Worm (Caenorhabditis elegans) whole organism, L3 larva: ENCODE measurements around the gene him-14.

Experiments used
- ama-1 ChIP-seq: fragments of 150-350 bp; optimal IDR thresholded peaks from 2 replicates; lab custom pipeline; 2018
- ceh-82 ChIP-seq: fragments of 150-350 bp; optimal IDR thresholded peaks from 2 replicates; lab custom pipeline; 2014; ENCODE audit warnings: missing biosample characterization, missing genetic modification characterization
- egl-27 ChIP-seq: sonication (generic microtip); optimal IDR thresholded peaks from 4 replicates; lab custom pipeline; 2017; ENCODE audit warnings: missing biosample characterization, missing genetic modification reagents, missing genetic modification characterization
- elt-3 ChIP-seq, 3 experiments: fragments of 150-350 bp in 1 of 3; sonication (generic microtip) in 2 of 3; optimal IDR thresholded peaks; 2 replicates in 2 of 3; 4 replicates in 1 of 3; lab custom pipeline; 2014 to 2017; ENCODE audit warnings: missing biosample characterization in 3 of 3, missing genetic modification characterization in 3 of 3
- fkh-10 ChIP-seq: sonication (generic microtip); optimal IDR thresholded peaks from 2 replicates; lab custom pipeline; 2017; ENCODE audit warnings: missing biosample characterization, missing genetic modification reagents, missing genetic modification characterization
- lin-39 ChIP-seq: fragments of 150-350 bp; optimal IDR thresholded peaks from 2 replicates; lab custom pipeline; 2018; ENCODE audit warnings: missing biosample characterization, missing genetic modification reagents, missing genetic modification characterization
- nfya-1 ChIP-seq: sonication (generic microtip); optimal IDR thresholded peaks from 2 replicates; lab custom pipeline; 2017; ENCODE audit warnings: missing genetic modification characterization, mild to moderate bottlenecking, missing compliant biosample characterization, antibody characterized with exemption, moderate library complexity; ENCODE audit not compliant: insufficient read depth
- nhr-25 ChIP-seq: sonication (generic microtip); optimal IDR thresholded peaks from 2 replicates; lab custom pipeline; 2017; ENCODE audit warnings: missing biosample characterization, missing genetic modification characterization
- nhr-28 ChIP-seq: fragments of 150-350 bp; optimal IDR thresholded peaks from 2 replicates; lab custom pipeline; 2014; ENCODE audit warnings: missing biosample characterization, missing genetic modification characterization
- nhr-77 ChIP-seq: fragments of 150-350 bp; optimal IDR thresholded peaks from 2 replicates; lab custom pipeline; 2014; ENCODE audit warnings: missing biosample characterization, missing genetic modification characterization
- skn-1 ChIP-seq: fragments of 150-350 bp; optimal IDR thresholded peaks from 2 replicates; lab custom pipeline; 2014; ENCODE audit warnings: missing biosample characterization, missing genetic modification characterization
- snpc-4 ChIP-seq: fragments of 150-350 bp; optimal IDR thresholded peaks from 2 replicates; lab custom pipeline; 2014; ENCODE audit warnings: missing biosample characterization, missing genetic modification characterization
- unc-39 ChIP-seq: sonication (generic microtip); optimal IDR thresholded peaks from 4 replicates; lab custom pipeline; 2017; ENCODE audit warnings: missing biosample characterization, missing genetic modification characterization
- ztf-4 ChIP-seq: fragments of 150-350 bp; optimal IDR thresholded peaks from 2 replicates; lab custom pipeline; 2014; ENCODE audit warnings: missing biosample characterization, missing genetic modification characterization

- TF ChIP-seq nfya-1 (tag; lab: Kevin White, UChicago) (no peak), egl-27 (tag; lab: Kevin White, UChicago) (no peak), elt-3 (tag; optimal IDR thresholded peaks at IDR 0.05; lab: Kevin White, UChicago) (no peak), nhr-25 (tag; lab: Kevin White, UChicago) (no peak), nhr-28 (no peak), ceh-82 (tag; lab: Kevin White, UChicago) (no peak), lin-39 (tag; lab: Kevin White, UChicago) (no peak), ama-1 (lab: Kevin White, UChicago) (no peak), fkh-10 (no peak), skn-1 (no peak), ztf-4 (tag; lab: Kevin White, UChicago) (no peak), unc-39 (tag; lab: Kevin White, UChicago) (no peak), snpc-4 (no peak), nhr-77 (tag; lab: Kevin White, UChicago) (no peak)
Measured at ce11 chrII:7053649-7054048, 16.1 kb downstream of the him-14 start, which contains the start of gene ZK1127.4.
